Worm (Caenorhabditis elegans) whole organism, young adult: ENCODE results near the gene ckb-3.

Experiments used
- C06A6.2 ChIP-seq: fragments of 200-800 bp; sonication (Bioruptor generic); conservative IDR thresholded peaks from 2 replicates; pipeline ENCODE4 v1.3.6; 2022; ENCODE audit warnings: missing genetic modification characterization, missing compliant biosample characterization
- F23B12.7 ChIP-seq: sonication (generic microtip); optimal IDR thresholded peaks from 2 replicates; lab custom pipeline; 2017; ENCODE audit warnings: missing genetic modification characterization, mild to moderate bottlenecking, missing compliant biosample characterization, antibody characterized with exemption, moderate library complexity; ENCODE audit not compliant: insufficient read depth
- F37B4.10 ChIP-seq: fragments of 200-800 bp; sonication (Bioruptor generic); IDR thresholded peaks from 2 replicates; pipeline ENCODE4 v1.3.6; 2022; ENCODE audit warnings: missing genetic modification characterization, missing compliant biosample characterization
- F57C9.4 ChIP-seq: sonication (generic microtip); optimal IDR thresholded peaks from 2 replicates; lab custom pipeline; 2017; ENCODE audit warnings: mild to moderate bottlenecking, missing genetic modification characterization, missing compliant biosample characterization
- K11D2.4 ChIP-seq: fragments of 200-800 bp; sonication (Bioruptor generic); IDR thresholded peaks from 2 replicates; pipeline ENCODE4 v1.3.6; 2022; ENCODE audit warnings: missing genetic modification reagents, missing genetic modification characterization, missing compliant biosample characterization
- Y53F4B.3 ChIP-seq: fragments of 200-800 bp; sonication (Bioruptor generic); IDR thresholded peaks from 2 replicates; pipeline ENCODE4 v1.3.6; 2022; ENCODE audit warnings: missing genetic modification reagents, missing genetic modification characterization, missing compliant biosample characterization
- Y53G8AR.9 ChIP-seq: fragments of 200-800 bp; sonication (Bioruptor generic); conservative IDR thresholded peaks from 2 replicates; pipeline ENCODE4 v1.3.6; 2022; ENCODE audit warnings: missing genetic modification reagents, missing genetic modification characterization, missing compliant biosample characterization
- Y95B8A.8 ChIP-seq: fragments of 200-800 bp; sonication (Bioruptor generic); IDR thresholded peaks from 2 replicates; pipeline ENCODE4 v1.3.6; 2022; ENCODE audit warnings: missing genetic modification reagents, missing genetic modification characterization, missing compliant biosample characterization
- attf-5 ChIP-seq: fragments of 200-800 bp; sonication (Bioruptor generic); optimal IDR thresholded peaks from 2 replicates; lab custom pipeline; 2018; ENCODE audit warnings: mild to moderate bottlenecking, missing genetic modification characterization, missing compliant biosample characterization
- ccch-3 ChIP-seq: fragments of 200-800 bp; sonication (Bioruptor generic); optimal IDR thresholded peaks from 2 replicates; lab custom pipeline; 2018; ENCODE audit warnings: mild to moderate bottlenecking, missing genetic modification characterization, missing compliant biosample characterization
- ceh-100 ChIP-seq: fragments of 200-800 bp; sonication (Bioruptor generic); IDR thresholded peaks from 2 replicates; pipeline ENCODE4 v1.3.6; 2022; ENCODE audit warnings: missing genetic modification reagents, missing genetic modification characterization, missing compliant biosample characterization
- die-1 ChIP-seq: sonication (generic microtip); optimal IDR thresholded peaks from 2 replicates; lab custom pipeline; 2016; ENCODE audit warnings: missing genotype, mild to moderate bottlenecking, missing genetic modification characterization, missing compliant biosample characterization
- dox-1 ChIP-seq: fragments of 200-800 bp; sonication (Bioruptor generic); IDR thresholded peaks from 2 replicates; pipeline ENCODE4 v1.3.6; 2022; ENCODE audit warnings: missing genetic modification reagents, missing genetic modification characterization, missing compliant biosample characterization
- gei-17 ChIP-seq: fragments of 200-800 bp; sonication (Bioruptor generic); optimal IDR thresholded peaks from 2 replicates; lab custom pipeline; 2018; ENCODE audit warnings: mild to moderate bottlenecking, missing genetic modification characterization, missing compliant biosample characterization
- hlh-12 ChIP-seq: sonication (generic microtip); optimal IDR thresholded peaks from 2 replicates; lab custom pipeline; 2016; ENCODE audit warnings: missing genetic modification characterization, missing compliant biosample characterization
- hmg-1.2 ChIP-seq: fragments of 200-800 bp; sonication (Bioruptor generic); IDR thresholded peaks from 2 replicates; pipeline ENCODE4 v1.3.6; 2022; ENCODE audit warnings: missing genetic modification reagents, missing genetic modification characterization, missing compliant biosample characterization
- hmg-20 ChIP-seq: fragments of 200-800 bp; sonication (Bioruptor generic); IDR thresholded peaks from 2 replicates; pipeline ENCODE4 v1.3.6; 2022; ENCODE audit warnings: missing genetic modification reagents, missing genetic modification characterization, missing compliant biosample characterization
- hsf-1 ChIP-seq: fragments of 200-800 bp; sonication (Bioruptor generic); IDR thresholded peaks from 2 replicates; pipeline ENCODE4 v1.3.6; 2022; ENCODE audit warnings: missing genetic modification reagents, missing genetic modification characterization, missing compliant biosample characterization
- lin-26 ChIP-seq: fragments of 200-800 bp; sonication (Bioruptor generic); IDR thresholded peaks from 2 replicates; pipeline ENCODE4 v1.3.6; 2022; ENCODE audit warnings: missing genetic modification reagents, missing genetic modification characterization, missing compliant biosample characterization
- lir-1 ChIP-seq: fragments of 200-800 bp; sonication (Bioruptor generic); conservative IDR thresholded peaks from 2 replicates; pipeline ENCODE4 v1.3.6; 2022; ENCODE audit warnings: missing genetic modification reagents, missing genetic modification characterization, missing compliant biosample characterization
- madf-10 ChIP-seq: sonication (generic microtip); optimal IDR thresholded peaks from 2 replicates; lab custom pipeline; 2016; ENCODE audit warnings: mild to moderate bottlenecking, missing genetic modification characterization, missing compliant biosample characterization
- madf-3 ChIP-seq: fragments of 200-800 bp; sonication (Bioruptor generic); IDR thresholded peaks from 2 replicates; pipeline ENCODE4 v1.3.6; 2022; ENCODE audit warnings: missing genetic modification reagents, missing genetic modification characterization, missing compliant biosample characterization
- mcd-1 ChIP-seq: fragments of 200-800 bp; sonication (Bioruptor generic); IDR thresholded peaks from 2 replicates; pipeline ENCODE4 v1.3.6; 2022; ENCODE audit warnings: missing genetic modification reagents, missing genetic modification characterization, missing compliant biosample characterization
- mxl-1 ChIP-seq: sonication (generic microtip); optimal IDR thresholded peaks from 2 replicates; lab custom pipeline; 2016; ENCODE audit warnings: missing genetic modification characterization, missing compliant biosample characterization
- nfya-1 ChIP-seq: sonication (generic microtip); optimal IDR thresholded peaks from 2 replicates; lab custom pipeline; 2017; ENCODE audit warnings: antibody characterized with exemption, missing compliant biosample characterization, missing genetic modification characterization, borderline replicate concordance; ENCODE audit not compliant: insufficient read depth
- nhr-120 ChIP-seq: fragments of 200-800 bp; sonication (Bioruptor generic); IDR thresholded peaks from 2 replicates; pipeline ENCODE4 v1.3.6; 2022; ENCODE audit warnings: missing genetic modification characterization, missing compliant biosample characterization
- nhr-90 ChIP-seq: sonication (generic microtip); optimal IDR thresholded peaks from 2 replicates; lab custom pipeline; 2016; ENCODE audit warnings: missing genotype, mild to moderate bottlenecking, missing genetic modification characterization, missing compliant biosample characterization
- pbrm-1 ChIP-seq: fragments of 200-800 bp; sonication (Bioruptor generic); IDR thresholded peaks from 2 replicates; pipeline ENCODE4 v1.3.6; 2022; ENCODE audit warnings: missing genetic modification reagents, missing genetic modification characterization, missing compliant biosample characterization
- repo-1 ChIP-seq: sonication (generic microtip); optimal IDR thresholded peaks from 2 replicates; lab custom pipeline; 2017; ENCODE audit warnings: mild to moderate bottlenecking, missing genetic modification characterization, missing compliant biosample characterization
- sdz-38 ChIP-seq: sonication (generic microtip); optimal IDR thresholded peaks from 2 replicates; lab custom pipeline; 2016; ENCODE audit warnings: missing genotype, missing genetic modification characterization, missing compliant biosample characterization
- sea-2 ChIP-seq: fragments of 200-800 bp; sonication (Bioruptor generic); IDR thresholded peaks from 2 replicates; pipeline ENCODE4 v1.3.6; 2022; ENCODE audit warnings: missing genetic modification characterization, missing compliant biosample characterization
- snpc-1.3 ChIP-seq: sonication (generic microtip); optimal IDR thresholded peaks from 2 replicates; lab custom pipeline; 2017; ENCODE audit warnings: missing genetic modification characterization, mild to moderate bottlenecking, missing compliant biosample characterization, antibody characterized with exemption, moderate library complexity, missing genotype, missing genetic modification reagents; ENCODE audit not compliant: insufficient read depth
- tbx-9 ChIP-seq: sonication (generic microtip); optimal IDR thresholded peaks from 2 replicates; lab custom pipeline; 2016; ENCODE audit warnings: borderline replicate concordance, missing genetic modification characterization, inconsistent platforms, missing compliant biosample characterization
- unc-62 ChIP-seq: fragments of 150-350 bp; optimal IDR thresholded peaks from 2 replicates; lab custom pipeline; 2014; ENCODE audit warnings: missing biosample characterization, missing genetic modification reagents, missing genetic modification characterization
- zim-3 ChIP-seq: sonication (generic microtip); optimal IDR thresholded peaks from 2 replicates; lab custom pipeline; 2017; ENCODE audit warnings: mild to moderate bottlenecking, missing genetic modification characterization, moderate library complexity, missing compliant biosample characterization
- ztf-18 ChIP-seq: sonication (generic microtip); optimal IDR thresholded peaks from 2 replicates; lab custom pipeline; 2016; ENCODE audit warnings: missing genotype, mild to moderate bottlenecking, missing genetic modification characterization, missing compliant biosample characterization
- ztf-25 ChIP-seq: fragments of 200-800 bp; sonication (Bioruptor generic); IDR thresholded peaks from 2 replicates; pipeline ENCODE4 v1.3.6; 2022; ENCODE audit warnings: missing genetic modification reagents, missing genetic modification characterization, missing compliant biosample characterization
- ztf-3 ChIP-seq: fragments of 200-800 bp; sonication (Bioruptor generic); optimal IDR thresholded peaks from 2 replicates; lab custom pipeline; 2018; ENCODE audit warnings: mild to moderate bottlenecking, missing genetic modification characterization, missing compliant biosample characterization
- ztf-6 ChIP-seq: fragments of 200-800 bp; sonication (Bioruptor generic); IDR thresholded peaks from 2 replicates; pipeline ENCODE4 v1.3.6; 2022; ENCODE audit warnings: missing genetic modification reagents, missing genetic modification characterization, missing compliant biosample characterization

The ckb-3 gene

DNA sequence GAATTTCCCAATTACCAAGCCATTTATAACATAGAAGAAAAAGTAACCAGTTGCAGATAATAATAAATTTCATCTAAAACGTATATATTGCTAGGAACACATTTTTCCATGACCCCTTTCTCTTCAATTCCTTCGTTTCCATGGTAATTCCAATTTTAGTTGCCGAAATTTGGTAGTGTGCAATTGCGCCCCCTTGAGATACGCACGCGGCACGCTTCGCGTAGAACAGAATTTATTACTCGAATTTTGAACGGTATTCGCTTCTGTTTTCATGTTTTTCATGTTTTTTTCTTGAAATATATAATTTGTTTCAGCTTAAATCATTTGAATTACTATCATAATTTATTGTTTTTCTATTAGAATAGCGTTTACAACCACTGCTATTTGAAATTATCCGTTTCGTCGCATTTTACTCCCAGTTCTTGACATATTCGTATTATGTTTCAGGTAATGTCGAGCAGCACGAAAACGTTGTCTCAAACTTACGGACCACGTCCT lies 33.7 kb downstream of the ckb-3 start, which contains the start of the genes R07E5.17 and snfc-5:
Gene R07E5.17, minus strand, starts transcription at position 98 of the 498 bp plus-strand sequence.
Gene snfc-5, plus strand, starts transcription at position 448 of the 498 bp plus-strand sequence.
- TF ChIP-seq die-1 (no peak), C06A6.2 (GFP tag; lab: Robert Waterston, UW) (no peak), madf-10 (no peak), ztf-6 (GFP tag; lab: Robert Waterston, UW) (no peak), Y95B8A.8 (GFP tag; lab: Robert Waterston, UW) (no peak), mcd-1 (GFP tag; lab: Robert Waterston, UW) (0 out of 2 replicates have a peak, but pooled peaks have one; percentile 22), ztf-18 (tag; lab: Kevin White, UChicago) (no peak), madf-3 (GFP tag; lab: Robert Waterston, UW) (peak; percentile 92), hmg-1.2 (GFP tag; lab: Robert Waterston, UW) (peak; percentile 15; the same call in 1 of the 2 replicates), dox-1 (GFP tag; lab: Robert Waterston, UW) (0 out of 2 replicates have a peak, but pooled peaks have one; percentile 28), ztf-3 (GFP tag; lab: Kevin White, UChicago) (no peak), F23B12.7 (tag; lab: Kevin White, UChicago) (peak; percentile 32), attf-5 (peak; percentile 68), mxl-1 (no peak), repo-1 (tag; lab: Kevin White, UChicago) (no peak), ccch-3 (GFP tag; lab: Kevin White, UChicago) (no peak)

DNA sequence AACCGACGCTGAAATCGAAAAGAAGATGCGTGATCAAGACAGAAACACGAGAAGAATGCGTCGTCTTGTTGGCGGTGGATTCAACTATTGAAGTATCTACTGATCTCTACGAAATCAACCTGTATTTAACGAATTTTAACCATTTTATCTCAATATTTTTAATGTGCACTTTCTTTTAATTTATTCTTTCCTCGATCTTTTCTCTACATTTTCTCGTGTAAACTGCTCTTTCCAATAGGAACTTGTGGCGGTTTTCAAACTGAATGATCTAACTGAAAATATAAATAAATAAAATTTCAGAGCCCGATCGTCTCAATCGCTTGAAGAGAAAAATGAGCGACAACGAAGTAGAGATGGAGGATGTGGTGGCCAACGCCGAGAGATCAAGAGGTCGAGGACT lies 35.3 kb downstream of the ckb-3 start, which contains the start of gene rnp-4:
Gene rnp-4, plus strand, starts transcription at position 301 of the 400 bp plus-strand sequence.
- no peak for TF ChIP-seq dox-1 (GFP tag; lab: Robert Waterston, UW)
- no peak for TF ChIP-seq ccch-3 (GFP tag; lab: Kevin White, UChicago)
- TF ChIP-seq hlh-12 = no peak
- TF ChIP-seq nfya-1 (tag; lab: Kevin White, UChicago) = no peak
- TF ChIP-seq tbx-9 (tag; lab: Kevin White, UChicago) = no peak
- TF ChIP-seq sea-2 = no peak
- TF ChIP-seq ztf-6 (GFP tag; lab: Robert Waterston, UW) = no peak
- no peak for TF ChIP-seq F57C9.4 (tag; lab: Kevin White, UChicago)
- no peak for TF ChIP-seq nhr-90 (tag; lab: Kevin White, UChicago)
- no peak for TF ChIP-seq ceh-100
- no peak for TF ChIP-seq Y53F4B.3
- TF ChIP-seq pbrm-1 = no peak
- TF ChIP-seq lir-1 (GFP tag; lab: Robert Waterston, UW) = no peak
- TF ChIP-seq hsf-1 (GFP tag; lab: Robert Waterston, UW) = 0 out of 2 replicates have a peak, but pooled peaks have one; percentile 29
- TF ChIP-seq K11D2.4 = no peak
- no peak for TF ChIP-seq ztf-25 (GFP tag; lab: Robert Waterston, UW)
- TF ChIP-seq gei-17 (GFP tag; lab: Kevin White, UChicago) = no peak
- TF ChIP-seq hmg-20 (GFP tag; lab: Robert Waterston, UW) = no peak
- TF ChIP-seq lin-26 (GFP tag; lab: Robert Waterston, UW) = peak; percentile 39; the same call in 1 of the 2 replicates
- TF ChIP-seq Y53G8AR.9 (GFP tag; lab: Robert Waterston, UW) = 0 out of 2 replicates have a peak, but pooled peaks have one; percentile 17
- no peak for TF ChIP-seq nhr-120 (GFP tag; lab: Robert Waterston, UW)
- TF ChIP-seq F37B4.10 (GFP tag; lab: Robert Waterston, UW) = no peak
- TF ChIP-seq sdz-38 (tag; lab: Kevin White, UChicago) = no peak
- no peak for TF ChIP-seq unc-62 (GFP tag; lab: Kevin White, UChicago)
- no peak for TF ChIP-seq snpc-1.3
- no peak for TF ChIP-seq zim-3 (tag; lab: Kevin White, UChicago)
